Worm (Caenorhabditis elegans) whole organism, mixed stage, embryonic: ENCODE measurements around the gene msp-19.

Experiments used
- mab-5 ChIP-seq: fragments of 150-350 bp; optimal IDR thresholded peaks from 2 replicates; lab custom pipeline; 2014; ENCODE audit warnings: missing biosample characterization, missing genetic modification characterization
- mep-1 ChIP-seq: fragments of 150-350 bp; optimal IDR thresholded peaks from 2 replicates; lab custom pipeline; 2017; ENCODE audit warnings: missing biosample characterization, missing genetic modification reagents, missing genetic modification characterization, inconsistent platforms
- nhr-237 ChIP-seq: fragments of 150-350 bp; optimal IDR thresholded peaks from 2 replicates; lab custom pipeline; 2014; ENCODE audit warnings: missing biosample characterization, missing genetic modification characterization
- ztf-11 ChIP-seq: fragments of 150-350 bp; optimal IDR thresholded peaks from 2 replicates; lab custom pipeline; 2014; ENCODE audit warnings: missing biosample characterization, missing genetic modification characterization

DNA sequence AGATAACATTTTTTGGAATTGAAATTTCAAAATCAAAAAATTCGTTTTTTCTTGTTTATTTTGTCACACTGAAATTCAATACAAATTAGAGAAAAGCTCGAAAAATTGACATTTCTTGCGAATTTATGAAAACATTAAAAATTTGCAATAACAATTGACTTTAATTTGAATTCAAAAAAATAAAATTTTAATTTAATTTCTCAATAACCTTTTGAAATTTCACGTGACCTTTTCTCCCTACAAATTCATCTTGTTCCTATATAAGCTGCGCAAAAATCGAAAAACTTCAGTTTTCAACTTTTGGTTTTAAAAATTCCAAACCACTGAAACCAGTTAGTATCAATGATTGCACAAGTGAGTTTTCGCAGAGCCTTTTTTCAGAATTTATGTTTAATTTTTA is 8.4 kb downstream of the msp-19 start, which contains the start of gene F36H12.4:
- TF ChIP-seq mab-5 (tag; lab: Kevin White, UChicago) (no peak), ztf-11 (tag; lab: Kevin White, UChicago) (no peak), nhr-237 (no peak), mep-1 (tag; lab: Kevin White, UChicago) (no peak)
